Worm (Caenorhabditis elegans): Measurements from ENCODE around the gene dhgd-1.

ce11 chrII:11599751-11600150 is 47.9 kb upstream of the dhgd-1 start, which contains the start of gene npp-5:
- no peak for TF ChIP-seq tra-4 (tag; optimal IDR thresholded peaks at IDR 0.05)
- TF ChIP-seq pes-1 (GFP tag; IDR thresholded peaks at IDR 0.05), result no peak
- TF ChIP-seq ama-1 (optimal IDR thresholded peaks at IDR 0.05), result no peak
- TF ChIP-seq aly-1 (tag; optimal IDR thresholded peaks at IDR 0.05), result no peak
- TF ChIP-seq sea-1 (GFP tag; conservative IDR thresholded peaks at IDR 0.05), result no peak
- no peak for TF ChIP-seq B0310.2 (tag; optimal IDR thresholded peaks at IDR 0.05)
- no peak for TF ChIP-seq hmg-4 (GFP tag; optimal IDR thresholded peaks at IDR 0.05)
- TF ChIP-seq ceh-13 (GFP tag; optimal IDR thresholded peaks at IDR 0.05), result no peak
- no peak for TF ChIP-seq hnd-1 (tag; optimal IDR thresholded peaks at IDR 0.05)
- no peak for TF ChIP-seq tbx-37 (GFP tag; conservative IDR thresholded peaks at IDR 0.05)
- no peak for TF ChIP-seq ceh-36 (tag; optimal IDR thresholded peaks at IDR 0.05)
- no peak for TF ChIP-seq flt-1 (GFP tag; IDR thresholded peaks at IDR 0.05)
